Worm (Caenorhabditis elegans): Measurements from ENCODE around the gene Y17G7B.20.

DNA sequence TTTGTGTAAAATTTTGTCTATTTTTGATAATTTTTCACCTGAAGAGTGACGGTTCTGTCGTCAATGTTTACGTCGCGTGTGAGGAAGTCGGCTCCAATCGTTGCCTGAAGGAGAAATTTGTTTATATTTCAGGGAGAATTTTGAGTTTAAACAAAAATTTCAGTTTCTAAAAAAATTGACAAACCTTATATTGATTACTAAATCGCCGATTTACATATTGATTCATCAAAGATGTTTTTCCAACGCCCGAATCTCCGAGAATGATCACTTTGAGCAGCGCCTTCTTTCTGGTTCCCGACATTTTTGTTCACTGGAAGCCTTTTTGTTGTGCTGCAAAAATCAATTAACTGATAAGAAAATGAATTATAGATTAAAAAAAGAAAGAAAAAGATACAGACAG, 13.0 kb downstream of the Y17G7B.20 start, which contains the start of gene rab-7:
- TF ChIP-seq elt-3 (tag; optimal IDR thresholded peaks at IDR 0.05) (no peak), ceh-82 (tag; optimal IDR thresholded peaks at IDR 0.05) (no peak), vab-15 (tag; optimal IDR thresholded peaks at IDR 0.05) (no peak), mep-1 (tag; optimal IDR thresholded peaks at IDR 0.05) (no peak)

All from whole organism, L1 larva.